Worm (Caenorhabditis elegans): ENCODE data around the gene ubc-17.

- TF ChIP-seq ama-1 (optimal IDR thresholded peaks at IDR 0.05), result no peak
- no peak for TF ChIP-seq elt-1 (tag; optimal IDR thresholded peaks at IDR 0.05)
- TF ChIP-seq nhr-77 (tag; optimal IDR thresholded peaks at IDR 0.05), result no peak
- TF ChIP-seq aly-2 (tag; optimal IDR thresholded peaks at IDR 0.05), result no peak
- no peak for TF ChIP-seq unc-62 (GFP tag; optimal IDR thresholded peaks at IDR 0.05)
- no peak for TF ChIP-seq lsy-2 (tag; optimal IDR thresholded peaks at IDR 0.05)
- no peak for TF ChIP-seq snpc-4 (tag; optimal IDR thresholded peaks at IDR 0.05)
- TF ChIP-seq skn-1 (tag; optimal IDR thresholded peaks at IDR 0.05), result no peak
- TF ChIP-seq lin-39 (tag; optimal IDR thresholded peaks at IDR 0.05), result no peak
- no peak for TF ChIP-seq egl-27 (tag; optimal IDR thresholded peaks at IDR 0.05)
- no peak for TF ChIP-seq unc-39 (tag; optimal IDR thresholded peaks at IDR 0.05)
- no peak for TF ChIP-seq nhr-237 (tag; optimal IDR thresholded peaks at IDR 0.05)
- no peak for TF ChIP-seq R02D3.7 (tag; optimal IDR thresholded peaks at IDR 0.05)
These were observed 48.5 kb upstream of the ubc-17 start for ce11 chrX:7001933-7002332.

All from whole organism, L2 larva.